Worm (Caenorhabditis elegans) whole organism, L4 larva: Measurements from ENCODE around the gene K03H1.7.
A peak's percentile ranks its signal among the peaks of the same experiment; 100 is the strongest.

Source experiments
- F10B5.3 ChIP-seq: sonication (generic microtip); optimal IDR thresholded peaks from 2 replicates; lab custom pipeline; 2016; ENCODE audit warnings: mild to moderate bottlenecking, missing genetic modification characterization, missing compliant biosample characterization
- F44E2.7 ChIP-seq: fragments of 200-800 bp; sonication (Bioruptor generic); IDR thresholded peaks from 2 replicates; pipeline ENCODE4 v2.1.2; 2022; ENCODE audit warnings: missing genetic modification characterization, missing compliant biosample characterization
- F49E8.2 ChIP-seq: sonication (generic microtip); optimal IDR thresholded peaks from 2 replicates; lab custom pipeline; 2016; ENCODE audit warnings: missing compliant biosample characterization, mild to moderate bottlenecking, missing genetic modification characterization, borderline replicate concordance
- T26A8.4 ChIP-seq: fragments of 200-800 bp; sonication (Bioruptor generic); IDR thresholded peaks from 2 replicates; pipeline ENCODE4 v1.3.6; 2022; ENCODE audit warnings: missing genetic modification characterization, missing compliant biosample characterization
- Y5F2A.4 ChIP-seq: fragments of 200-800 bp; sonication (Bioruptor generic); optimal IDR thresholded peaks from 2 replicates; lab custom pipeline; 2018; ENCODE audit warnings: mild to moderate bottlenecking, missing genetic modification characterization, missing compliant biosample characterization
- ZK337.2 ChIP-seq: fragments of 200-800 bp; sonication (Bioruptor generic); IDR thresholded peaks from 2 replicates; pipeline ENCODE4 v1.3.6; 2022; ENCODE audit warnings: missing genetic modification reagents, missing genetic modification characterization, missing compliant biosample characterization
- ZK546.5 ChIP-seq, 2 experiments: sonication (generic microtip); optimal IDR thresholded peaks; 2 replicates each; lab custom pipeline; 2017; ENCODE audit warnings: missing biosample characterization in 2 of 2, missing genetic modification characterization in 2 of 2
- aha-1 ChIP-seq: fragments of 150-350 bp; peaks from one replicate; lab custom pipeline; 2014; ENCODE audit warnings: missing biosample characterization, missing genetic modification characterization
- attf-4 ChIP-seq: sonication (generic microtip); optimal IDR thresholded peaks from 3 replicates; lab custom pipeline; 2017; ENCODE audit warnings: missing biosample characterization, missing genetic modification characterization
- ceh-44 ChIP-seq: fragments of 200-800 bp; sonication (Bioruptor generic); IDR thresholded peaks from 2 replicates; pipeline ENCODE4 v1.3.6; 2022; ENCODE audit warnings: missing genetic modification reagents, missing genetic modification characterization, missing compliant biosample characterization
- ctbp-1 ChIP-seq: fragments of 200-800 bp; sonication (Bioruptor generic); IDR thresholded peaks from 2 replicates; pipeline ENCODE4 v1.3.6; 2022; ENCODE audit warnings: missing genetic modification reagents, missing genetic modification characterization, missing compliant biosample characterization
- daf-16 ChIP-seq, 3 experiments: sonication (generic microtip); optimal IDR thresholded peaks; 2 replicates each; lab custom pipeline; 2016 to 2017; ENCODE audit warnings: missing genetic modification characterization in 3 of 3, missing genetic modification reagents in 3 of 3, mild to moderate bottlenecking in 2 of 3, missing compliant biosample characterization in 2 of 3, missing biosample characterization in 1 of 3, moderate library complexity in 1 of 3
- dmd-8 ChIP-seq: fragments of 200-800 bp; sonication (Bioruptor generic); IDR thresholded peaks from 2 replicates; pipeline ENCODE4 v1.3.6; 2022; ENCODE audit warnings: missing genetic modification characterization, missing compliant biosample characterization
- dmd-9 ChIP-seq: fragments of 200-800 bp; sonication (Bioruptor generic); IDR thresholded peaks from 2 replicates; pipeline ENCODE4 v1.3.6; 2022; ENCODE audit warnings: missing genetic modification reagents, missing genetic modification characterization, missing compliant biosample characterization
- hlh-30 ChIP-seq: sonication (generic microtip); optimal IDR thresholded peaks from 2 replicates; lab custom pipeline; 2017; ENCODE audit warnings: antibody characterized with exemption, mild to moderate bottlenecking, missing genetic modification characterization, missing compliant biosample characterization; ENCODE audit not compliant: insufficient read depth
- hmg-1.1 ChIP-seq: fragments of 200-800 bp; sonication (Bioruptor generic); IDR thresholded peaks from 2 replicates; pipeline ENCODE4 v1.3.6; 2022; ENCODE audit warnings: missing genetic modification reagents, missing genetic modification characterization, missing compliant biosample characterization
- jun-1 ChIP-seq: fragments of 150-350 bp; optimal IDR thresholded peaks from 2 replicates; lab custom pipeline; 2014; ENCODE audit warnings: missing biosample characterization, missing genetic modification reagents, missing genetic modification characterization
- lim-7 ChIP-seq: fragments of 200-800 bp; sonication (Bioruptor generic); IDR thresholded peaks from 2 replicates; pipeline ENCODE4 v1.3.6; 2022; ENCODE audit warnings: missing genetic modification characterization, missing compliant biosample characterization
- madf-5 ChIP-seq, 2 experiments: fragments of 200-800 bp; sonication (Bioruptor generic); IDR thresholded peaks; 2 replicates each; pipeline ENCODE4 v1.3.6; 2022; ENCODE audit warnings: missing compliant biosample characterization in 2 of 2, missing genetic modification characterization in 2 of 2
- mep-1 ChIP-seq: fragments of 150-350 bp; sonication (generic microtip); optimal IDR thresholded peaks from 3 replicates; lab custom pipeline; 2014; ENCODE audit warnings: missing biosample characterization, missing genetic modification characterization
- mxl-2 ChIP-seq: fragments of 200-800 bp; sonication (Bioruptor generic); conservative IDR thresholded peaks from 2 replicates; pipeline ENCODE4 v1.3.6; 2022; ENCODE audit warnings: missing genetic modification reagents, missing genetic modification characterization, missing compliant biosample characterization
- mxl-3 ChIP-seq: fragments of 200-800 bp; sonication (Bioruptor generic); optimal IDR thresholded peaks from 2 replicates; lab custom pipeline; 2018; ENCODE audit warnings: mild to moderate bottlenecking, missing genetic modification characterization, missing compliant biosample characterization
- nhr-10 ChIP-seq: fragments of 150-350 bp; optimal IDR thresholded peaks from 2 replicates; lab custom pipeline; 2014; ENCODE audit warnings: missing biosample characterization, missing genetic modification characterization
- nhr-102 ChIP-seq: sonication (generic microtip); optimal IDR thresholded peaks from 2 replicates; lab custom pipeline; 2016; ENCODE audit warnings: mild to moderate bottlenecking, missing genetic modification characterization, moderate library complexity, missing compliant biosample characterization
- nhr-237 ChIP-seq: sonication (generic microtip); optimal IDR thresholded peaks from 2 replicates; lab custom pipeline; 2017; ENCODE audit warnings: missing biosample characterization, missing genetic modification characterization
- nhr-28 ChIP-seq: fragments of 150-350 bp; optimal IDR thresholded peaks from 2 replicates; lab custom pipeline; 2014; ENCODE audit warnings: missing biosample characterization, missing genetic modification characterization
- nhr-48 ChIP-seq: sonication (generic microtip); optimal IDR thresholded peaks from 2 replicates; lab custom pipeline; 2016; ENCODE audit warnings: mild to moderate bottlenecking, missing genetic modification characterization, missing compliant biosample characterization
- pqm-1 ChIP-seq: sonication (generic microtip); optimal IDR thresholded peaks from 2 replicates; lab custom pipeline; 2017; ENCODE audit warnings: missing biosample characterization, missing genetic modification characterization
- skn-1 ChIP-seq: fragments of 150-350 bp; optimal IDR thresholded peaks from 2 replicates; lab custom pipeline; 2014; ENCODE audit warnings: missing biosample characterization, missing genetic modification characterization
- snpc-4 ChIP-seq: fragments of 150-350 bp; optimal IDR thresholded peaks from 2 replicates; lab custom pipeline; 2014; ENCODE audit warnings: missing biosample characterization, missing genetic modification characterization
- tra-1 ChIP-seq: fragments of 200-800 bp; sonication (Bioruptor generic); IDR thresholded peaks from 2 replicates; pipeline ENCODE4 v1.3.6; 2022; ENCODE audit warnings: missing genetic modification reagents, missing genetic modification characterization, missing compliant biosample characterization
- unc-39 ChIP-seq: sonication (generic microtip); optimal IDR thresholded peaks from 2 replicates; lab custom pipeline; 2017; ENCODE audit warnings: missing biosample characterization, missing genetic modification characterization
- unc-62 ChIP-seq, 3 experiments: fragments of 150-350 bp in 1 of 3; sonication (generic microtip); optimal IDR thresholded peaks in 2 of 3; peaks in 1 of 3; 1 replicate in 1 of 3; 2 replicates in 2 of 3; lab custom pipeline; 2014 to 2017; ENCODE audit warnings: missing biosample characterization in 3 of 3, missing genetic modification characterization in 3 of 3, missing genetic modification reagents in 3 of 3, missing genotype in 1 of 3
- zag-1 ChIP-seq: fragments of 150-350 bp; optimal IDR thresholded peaks from 2 replicates; lab custom pipeline; 2014; ENCODE audit warnings: missing biosample characterization, missing genetic modification characterization

K03H1.7 gene

DNA sequence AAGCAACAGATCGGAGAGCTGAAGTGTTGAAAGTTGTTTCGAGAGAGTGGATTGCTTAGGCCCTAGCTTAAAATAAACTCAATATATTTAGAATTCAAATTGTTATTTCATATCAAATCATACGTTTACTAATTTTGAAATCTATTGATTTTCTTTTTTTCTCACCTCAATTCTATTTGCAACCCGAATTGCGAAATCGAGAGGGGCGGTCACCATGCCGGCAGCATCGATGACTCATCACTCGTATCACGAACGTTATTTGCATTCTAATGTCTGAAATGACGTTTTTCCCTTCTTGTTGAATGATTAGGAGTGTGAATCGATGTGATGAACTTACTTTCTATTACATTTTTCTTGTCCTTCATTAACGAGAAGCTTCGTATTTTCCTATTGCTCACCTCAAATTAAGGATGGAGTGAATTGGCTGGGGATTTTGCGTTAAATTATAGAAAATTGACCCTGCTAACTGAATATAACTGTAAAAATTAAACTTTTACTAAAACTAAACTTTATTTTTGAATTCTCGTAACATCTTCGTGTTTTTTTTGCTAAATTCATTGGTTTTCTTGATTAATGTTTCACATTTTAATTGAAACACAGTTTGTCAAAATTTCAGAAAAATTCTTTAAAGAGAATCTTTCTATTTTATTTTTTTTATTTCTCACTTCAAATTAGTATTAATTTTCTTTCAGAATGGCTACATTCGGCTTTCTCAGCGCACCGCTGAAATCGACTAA, 9.6 kb downstream of the K03H1.7 start, which contains the start of gene alx-1 (continued):
- TF ChIP-seq nhr-102 (tag; lab: Kevin White, UChicago) (no peak), F10B5.3 (tag; lab: Kevin White, UChicago) (no peak), pqm-1 (tag; lab: Kevin White, UChicago) (peak; percentile 62), unc-62 (GFP tag; optimal IDR thresholded peaks at IDR 0.05 in 1 of 2; lab: Kevin White, UChicago) (peak in 1 of 2 experiments; percentile 63), unc-62 (tag; optimal IDR thresholded peaks at IDR 0.05; lab: Kevin White, UChicago) (no peak), mxl-3 (peak; percentile 58), nhr-237 (tag; lab: Kevin White, UChicago) (no peak), nhr-28 (peak; percentile 14), F44E2.7 (no peak), dmd-8 (GFP tag; lab: Robert Waterston, UW) (no peak), tra-1 (GFP tag; lab: Robert Waterston, UW) (no peak), ctbp-1 (GFP tag; lab: Robert Waterston, UW) (no peak), unc-39 (no peak), daf-16 (GFP tag; optimal IDR thresholded peaks at IDR 0.05; lab: Kevin White, UChicago) (no peak), daf-16 (tag; optimal IDR thresholded peaks at IDR 0.05; lab: Kevin White, UChicago) (peak; percentile 49), hlh-30 (tag; lab: Kevin White, UChicago) (peak; percentile 53), Y5F2A.4 (GFP tag; lab: Kevin White, UChicago) (no peak)

- no peak for TF ChIP-seq lim-7
- TF ChIP-seq T26A8.4 (GFP tag; lab: Robert Waterston, UW), result 0 out of 2 replicates have a peak, but pooled peaks have one; percentile 19
- no peak for TF ChIP-seq snpc-4
- TF ChIP-seq ZK337.2, result 0 out of 2 replicates have a peak, but pooled peaks have one; percentile 42
- TF ChIP-seq, all 104 proteins: peak for 2
Observed at ce11 chrIII:9963447-9963846, 16.2 kb downstream of the K03H1.7 start.

DNA sequence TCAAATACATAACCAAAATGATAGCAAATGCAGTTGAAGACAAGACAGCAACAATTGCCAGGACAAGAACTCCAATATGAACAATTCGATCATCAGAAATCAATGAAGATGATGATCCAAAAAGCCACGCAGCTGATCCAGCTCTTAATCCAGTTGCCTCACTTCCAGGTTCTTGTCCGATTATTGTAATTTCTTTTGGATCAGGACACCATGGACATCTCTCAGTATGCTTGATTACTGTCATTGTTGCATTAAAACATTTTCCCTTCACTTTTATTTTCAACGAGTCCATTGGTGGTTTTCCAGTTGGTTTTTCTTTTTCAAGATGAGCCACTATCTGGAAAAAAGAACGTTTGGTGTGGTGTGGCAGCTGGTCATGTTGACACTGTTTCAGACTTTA, 17.2 kb downstream of the K03H1.7 start:
- TF ChIP-seq ceh-44 (GFP tag; lab: Robert Waterston, UW), result no peak
- TF ChIP-seq mep-1 (tag; lab: Kevin White, UChicago), result no peak
- peak; percentile 70 for TF ChIP-seq aha-1 (tag; lab: Kevin White, UChicago)
- TF ChIP-seq zag-1 (tag; lab: Kevin White, UChicago), result no peak
- TF ChIP-seq unc-62 (GFP tag; optimal IDR thresholded peaks at IDR 0.05 in 1 of 2; lab: Kevin White, UChicago), result peak in 1 of 2 experiments; percentile 57
- no peak for TF ChIP-seq unc-62 (tag; optimal IDR thresholded peaks at IDR 0.05; lab: Kevin White, UChicago)

DNA sequence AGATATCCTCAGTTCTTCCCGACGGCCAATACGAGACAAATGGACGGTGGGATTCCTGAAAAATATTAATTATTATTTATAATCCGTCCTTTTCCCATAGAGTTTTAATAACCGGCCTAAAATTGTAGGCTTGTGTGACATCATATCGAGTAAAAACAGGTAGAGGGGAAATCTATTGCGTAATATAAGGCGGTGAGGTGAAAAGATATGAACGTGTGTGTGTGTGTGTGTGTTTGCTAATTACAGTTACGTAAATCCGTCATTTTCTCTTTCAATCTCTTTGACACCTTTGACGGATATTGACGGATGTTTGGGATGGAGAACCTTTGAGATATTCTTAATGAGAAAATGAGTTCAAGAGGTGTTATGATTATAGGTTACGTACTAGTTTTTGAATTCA, 18.2 kb downstream of the K03H1.7 start:
- TF ChIP-seq dmd-9 (GFP tag; lab: Robert Waterston, UW) (no peak), attf-4 (no peak), F10B5.3 (tag; lab: Kevin White, UChicago) (no peak), jun-1 (no peak), nhr-10 (tag; lab: Kevin White, UChicago) (no peak), madf-5 (GFP tag; IDR thresholded peaks at IDR 0.05; lab: Robert Waterston, UW) (no peak), nhr-48 (tag; lab: Kevin White, UChicago) (no peak), mxl-2 (GFP tag; lab: Robert Waterston, UW) (no peak), F49E8.2 (tag; lab: Kevin White, UChicago) (no peak), hmg-1.1 (GFP tag; lab: Robert Waterston, UW) (no peak), skn-1 (tag; lab: Kevin White, UChicago) (no peak), ZK546.5 (tag; optimal IDR thresholded peaks at IDR 0.05; lab: Kevin White, UChicago) (no peak)
